Worm (Caenorhabditis elegans): ENCODE data around the gene acr-20.

DNA sequence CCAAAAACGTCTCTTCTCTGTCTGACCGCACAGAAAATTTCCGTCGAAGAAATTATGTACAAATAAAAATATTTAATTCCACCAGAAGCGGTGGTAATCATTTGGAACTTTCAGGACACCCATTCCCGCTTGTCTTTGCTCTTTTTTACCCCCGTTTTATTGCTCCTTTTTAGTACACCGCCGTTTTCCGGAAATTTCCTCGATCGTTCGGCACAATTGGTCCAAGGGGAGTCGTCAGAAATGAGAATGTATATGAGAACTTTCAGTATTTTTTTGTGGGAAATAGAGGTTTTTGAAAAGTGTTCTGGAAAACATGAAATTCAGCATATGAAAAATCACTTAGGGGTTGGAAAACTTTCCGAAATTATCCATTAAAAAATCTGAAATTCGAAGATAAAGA lies 3.1 kb upstream of the acr-20 start:
- TF ChIP-seq pag-3 (tag; optimal IDR thresholded peaks at IDR 0.05; ENCODE audit: borderline replicate concordance): no peak
- no peak for TF ChIP-seq unc-3 (GFP tag; conservative IDR thresholded peaks at IDR 0.05)
- no peak for TF ChIP-seq unc-3 (tag; optimal IDR thresholded peaks at IDR 0.05)
- TF ChIP-seq elt-2 (tag; optimal IDR thresholded peaks at IDR 0.05): no peak
- no peak for TF ChIP-seq F13H6.1 (tag; optimal IDR thresholded peaks at IDR 0.05)
- TF ChIP-seq unc-86 (tag; optimal IDR thresholded peaks at IDR 0.05): no peak
- TF ChIP-seq dve-1 (tag; optimal IDR thresholded peaks at IDR 0.05): no peak
